Fruit fly (Drosophila melanogaster) whole organism, embryonic: Measurements from ENCODE around the gene Tre1.
A peak's percentile ranks its signal among the peaks of the same experiment; 100 is the strongest.

Experiments used
- Aef1 ChIP-seq: fragments of 200-800 bp; sonication (Bioruptor generic); IDR thresholded peaks from 3 replicates; pipeline ENCODE4 v1.3.6; 2022; ENCODE audit warnings: missing biosample characterization, missing genetic modification characterization
- B-H2 ChIP-seq: fragments of 200-800 bp; sonication (Bioruptor generic); optimal IDR thresholded peaks from 2 replicates; lab custom pipeline; 2018; ENCODE audit warnings: missing biosample characterization, mild to moderate bottlenecking, missing genetic modification characterization
- Blimp-1 ChIP-seq: fragments of 200-800 bp; sonication (Bioruptor generic); optimal IDR thresholded peaks from 3 replicates; lab custom pipeline; 2018; ENCODE audit warnings: missing biosample characterization, missing genetic modification characterization, mild to moderate bottlenecking, moderate library complexity, missing genetic modification reagents
- CG10431 ChIP-seq: fragments of 200-800 bp; sonication (Bioruptor generic); optimal IDR thresholded peaks from 3 replicates; lab custom pipeline; 2018; ENCODE audit warnings: missing biosample characterization, mild to moderate bottlenecking, missing genetic modification characterization
- CG11456 ChIP-seq: fragments of 200-800 bp; sonication (Bioruptor generic); IDR thresholded peaks from 3 replicates; pipeline ENCODE4 v1.3.6; 2022; ENCODE audit warnings: missing biosample characterization, missing genetic modification characterization
- CG12104 ChIP-seq: fragments of 200-800 bp; sonication (Bioruptor generic); optimal IDR thresholded peaks from 3 replicates; lab custom pipeline; 2016; ENCODE audit warnings: missing biosample characterization, missing genetic modification characterization
- CG12659 ChIP-seq: fragments of 200-800 bp; sonication (Bioruptor generic); optimal IDR thresholded peaks from 3 replicates; lab custom pipeline; 2017; ENCODE audit warnings: mild to moderate bottlenecking, missing biosample characterization, missing genetic modification reagents, missing genetic modification characterization
- CG14050 ChIP-seq: fragments of 200-800 bp; sonication (Bioruptor generic); IDR thresholded peaks from 3 replicates; pipeline ENCODE4 v1.3.6; 2022; ENCODE audit warnings: missing biosample characterization, missing genetic modification characterization
- CG14667 ChIP-seq: fragments of 200-800 bp; sonication (Bioruptor generic); IDR thresholded peaks from 2 replicates; pipeline ENCODE4 v1.3.6; 2022; ENCODE audit warnings: missing biosample characterization, missing genetic modification characterization
- CG15011 ChIP-seq: fragments of 200-800 bp; sonication (Bioruptor generic); optimal IDR thresholded peaks from 3 replicates; lab custom pipeline; 2018; ENCODE audit warnings: missing biosample characterization, mild to moderate bottlenecking, missing genetic modification characterization
- CG2116 ChIP-seq: fragments of 200-800 bp; sonication (Bioruptor generic); optimal IDR thresholded peaks from 3 replicates; lab custom pipeline; 2018; ENCODE audit warnings: missing biosample characterization, mild to moderate bottlenecking, missing genetic modification characterization
- CG2202 ChIP-seq: fragments of 200-800 bp; sonication (Bioruptor generic); optimal IDR thresholded peaks from 2 replicates; lab custom pipeline; 2018; ENCODE audit warnings: missing biosample characterization, mild to moderate bottlenecking, missing genetic modification characterization
- CG42726 ChIP-seq: fragments of 200-800 bp; sonication (Bioruptor generic); IDR thresholded peaks from 2 replicates; pipeline ENCODE4 v1.3.6; 2022; ENCODE audit warnings: missing biosample characterization, missing genetic modification characterization; ENCODE audit not compliant: partially characterized antibody
- CG4328 ChIP-seq: fragments of 200-800 bp; sonication (Bioruptor generic); optimal IDR thresholded peaks from 3 replicates; lab custom pipeline; 2017; ENCODE audit warnings: missing biosample characterization, missing genetic modification reagents, missing genetic modification characterization
- CG43689 ChIP-seq: fragments of 200-800 bp; sonication (Bioruptor generic); IDR thresholded peaks from 2 replicates; pipeline ENCODE4 v1.3.6; 2022; ENCODE audit warnings: missing biosample characterization, missing genetic modification characterization
- CG6272 ChIP-seq: fragments of 200-800 bp; sonication (Bioruptor generic); IDR thresholded peaks from 2 replicates; pipeline ENCODE4 v1.3.6; 2022; ENCODE audit warnings: missing biosample characterization, missing genetic modification characterization
- CG8290 ChIP-seq, 3 experiments: fragments of 200-800 bp; sonication (Bioruptor generic); optimal IDR thresholded peaks; 2 replicates each; lab custom pipeline; 2016 to 2019; ENCODE audit warnings: missing biosample characterization in 3 of 3, missing genetic modification characterization in 3 of 3, mild to moderate bottlenecking in 2 of 3, moderate library complexity in 1 of 3
- CTCF ChIP-seq: fragments of 200-800 bp; sonication (Bioruptor generic); optimal IDR thresholded peaks from 2 replicates; lab custom pipeline; 2017; ENCODE audit warnings: missing biosample characterization, mild to moderate bottlenecking, missing genetic modification characterization, moderate library complexity
- CoRest ChIP-seq: fragments of 200-800 bp; sonication (Bioruptor generic); optimal IDR thresholded peaks from 3 replicates; lab custom pipeline; 2018; ENCODE audit warnings: missing biosample characterization, mild to moderate bottlenecking, missing genetic modification characterization, moderate library complexity
- Dip3 ChIP-seq: fragments of 200-800 bp; sonication (Bioruptor generic); optimal IDR thresholded peaks from 3 replicates; lab custom pipeline; 2016; ENCODE audit warnings: missing biosample characterization, missing genetic modification characterization
- Dref ChIP-seq: fragments of 200-800 bp; sonication (Bioruptor generic); IDR thresholded peaks from 2 replicates; pipeline ENCODE4 v1.3.6; 2022; ENCODE audit warnings: missing biosample characterization, missing genetic modification characterization
- H15 ChIP-seq: fragments of 200-800 bp; sonication (Bioruptor generic); IDR thresholded peaks from 3 replicates; pipeline ENCODE4 v1.3.6; 2022; ENCODE audit warnings: missing biosample characterization, missing genetic modification characterization
- HLH3B ChIP-seq: fragments of 200-800 bp; sonication (Bioruptor generic); IDR thresholded peaks from 2 replicates; pipeline ENCODE4 v1.3.6; 2022; ENCODE audit warnings: missing biosample characterization, missing genetic modification characterization
- HmgZ ChIP-seq: fragments of 200-800 bp; sonication (Bioruptor generic); optimal IDR thresholded peaks from 2 replicates; lab custom pipeline; 2018; ENCODE audit warnings: missing biosample characterization, mild to moderate bottlenecking, missing genetic modification characterization
- Hmx ChIP-seq: fragments of 200-800 bp; sonication (Bioruptor generic); optimal IDR thresholded peaks from 2 replicates; lab custom pipeline; 2016; ENCODE audit warnings: missing biosample characterization, missing genetic modification characterization
- Hr3 ChIP-seq: fragments of 200-800 bp; sonication (Bioruptor generic); optimal IDR thresholded peaks from 3 replicates; lab custom pipeline; 2016; ENCODE audit warnings: missing biosample characterization, missing genetic modification characterization
- MTF-1 ChIP-seq: fragments of 200-800 bp; sonication (Bioruptor generic); optimal IDR thresholded peaks from 2 replicates; lab custom pipeline; 2018; ENCODE audit warnings: missing biosample characterization, mild to moderate bottlenecking, missing genetic modification characterization, borderline replicate concordance
- amos ChIP-seq: fragments of 200-800 bp; sonication (Bioruptor generic); IDR thresholded peaks from 2 replicates; pipeline ENCODE4 v1.3.6; 2022; ENCODE audit warnings: missing biosample characterization, missing genetic modification characterization; ENCODE audit not compliant: partially characterized antibody
- ase ChIP-seq: fragments of 200-800 bp; sonication (Bioruptor generic); IDR thresholded peaks from 3 replicates; pipeline ENCODE4 v1.3.6; 2022; ENCODE audit warnings: missing biosample characterization, missing genetic modification characterization
- bbx ChIP-seq: fragments of 200-800 bp; sonication (Bioruptor generic); IDR thresholded peaks from 2 replicates; pipeline ENCODE4 v1.3.6; 2022; ENCODE audit warnings: missing biosample characterization, missing genetic modification characterization; ENCODE audit not compliant: partially characterized antibody
- bcd ChIP-seq: fragments of 200-800 bp; sonication (Bioruptor generic); optimal IDR thresholded peaks from 2 replicates; lab custom pipeline; 2017; ENCODE audit warnings: missing biosample characterization, mild to moderate bottlenecking, missing genetic modification characterization
- bigmax ChIP-seq: fragments of 200-800 bp; sonication (Bioruptor generic); optimal IDR thresholded peaks from 2 replicates; lab custom pipeline; 2018; ENCODE audit warnings: missing biosample characterization, mild to moderate bottlenecking, missing genetic modification characterization
- corto ChIP-seq: fragments of 200-800 bp; sonication (Bioruptor generic); optimal IDR thresholded peaks from 2 replicates; lab custom pipeline; 2016; ENCODE audit warnings: missing biosample characterization, mild to moderate bottlenecking, missing genetic modification characterization, moderate library complexity
- crc ChIP-seq: fragments of 200-800 bp; sonication (Bioruptor generic); optimal IDR thresholded peaks from 2 replicates; lab custom pipeline; 2016; ENCODE audit warnings: missing biosample characterization, missing genetic modification characterization
- dmrt99B ChIP-seq: fragments of 200-800 bp; sonication (Bioruptor generic); optimal IDR thresholded peaks from 2 replicates; lab custom pipeline; 2018; ENCODE audit warnings: missing biosample characterization, mild to moderate bottlenecking, missing genetic modification characterization, moderate library complexity
- ftz-f1 ChIP-seq: fragments of 200-800 bp; sonication (Bioruptor generic); optimal IDR thresholded peaks from 2 replicates; lab custom pipeline; 2016; ENCODE audit warnings: missing biosample characterization, missing genetic modification characterization
- lov ChIP-seq, 2 experiments: fragments of 200-800 bp in 1 of 2; fragments of >200 bp in 1 of 2; sonication (Bioruptor generic) in 1 of 2; IDR thresholded peaks in 1 of 2; optimal IDR thresholded peaks in 1 of 2; 2 replicates in 1 of 2; 3 replicates in 1 of 2; pipeline versions ENCODE4 v1.3.6 to Lab custom; 2017 to 2022; ENCODE audit warnings: missing biosample characterization in 1 of 2, missing genetic modification characterization in 1 of 2
- maf-S ChIP-seq: fragments of 200-800 bp; sonication (Bioruptor generic); optimal IDR thresholded peaks from 2 replicates; lab custom pipeline; 2016; ENCODE audit warnings: missing biosample characterization, missing genetic modification characterization
- pum ChIP-seq: fragments of 200-800 bp; sonication (Bioruptor generic); optimal IDR thresholded peaks from 2 replicates; lab custom pipeline; 2016; ENCODE audit warnings: missing biosample characterization, missing genetic modification characterization
- ranshi ChIP-seq: fragments of 200-800 bp; sonication (Bioruptor generic); IDR thresholded peaks from 2 replicates; pipeline ENCODE4 v1.3.6; 2022; ENCODE audit warnings: missing biosample characterization, missing genetic modification characterization
- ro ChIP-seq: fragments of 200-800 bp; sonication (Bioruptor generic); IDR thresholded peaks from 2 replicates; pipeline ENCODE4 v1.3.6; 2022; ENCODE audit warnings: missing biosample characterization, missing genetic modification characterization
- sisA ChIP-seq: fragments of 200-800 bp; sonication (Bioruptor generic); IDR thresholded peaks from 2 replicates; pipeline ENCODE4 v1.3.6; 2022; ENCODE audit warnings: missing biosample characterization, missing genetic modification characterization
- slbo ChIP-seq: fragments of 200-800 bp; sonication (Bioruptor generic); IDR thresholded peaks from 2 replicates; pipeline ENCODE4 v1.3.6; 2022; ENCODE audit warnings: missing biosample characterization, missing genetic modification characterization
- slou ChIP-seq: fragments of 200-800 bp; sonication (Bioruptor generic); optimal IDR thresholded peaks from 3 replicates; lab custom pipeline; 2016; ENCODE audit warnings: missing biosample characterization, missing genetic modification characterization
- sna ChIP-seq: fragments of 200-800 bp; sonication (Bioruptor generic); IDR thresholded peaks from 2 replicates; pipeline ENCODE4 v1.3.6; 2022; ENCODE audit warnings: missing biosample characterization, missing genetic modification characterization; ENCODE audit not compliant: partially characterized antibody
- stc ChIP-seq: fragments of 200-800 bp; sonication (Bioruptor generic); IDR thresholded peaks from 2 replicates; pipeline ENCODE4 v1.3.6; 2022; ENCODE audit warnings: missing biosample characterization, missing genetic modification characterization
- tgo ChIP-seq: fragments of 200-800 bp; sonication (Bioruptor generic); IDR thresholded peaks from 3 replicates; pipeline ENCODE4 v1.3.6; 2022; ENCODE audit warnings: missing biosample characterization, missing genetic modification characterization
- tna ChIP-seq: fragments of 200-800 bp; sonication (Bioruptor generic); IDR thresholded peaks from 2 replicates; pipeline ENCODE4 v1.3.6; 2022; ENCODE audit warnings: missing biosample characterization, missing genetic modification characterization; ENCODE audit not compliant: partially characterized antibody
- toy ChIP-seq: fragments of 200-800 bp; sonication (Bioruptor generic); IDR thresholded peaks from 2 replicates; pipeline ENCODE4 v1.3.6; 2022; ENCODE audit warnings: missing biosample characterization, missing genetic modification characterization
- wek ChIP-seq: fragments of 200-800 bp; sonication (Bioruptor generic); optimal IDR thresholded peaks from 3 replicates; lab custom pipeline; 2018; ENCODE audit warnings: missing biosample characterization, mild to moderate bottlenecking, missing genetic modification characterization, moderate library complexity

Gene Tre1

DNA sequence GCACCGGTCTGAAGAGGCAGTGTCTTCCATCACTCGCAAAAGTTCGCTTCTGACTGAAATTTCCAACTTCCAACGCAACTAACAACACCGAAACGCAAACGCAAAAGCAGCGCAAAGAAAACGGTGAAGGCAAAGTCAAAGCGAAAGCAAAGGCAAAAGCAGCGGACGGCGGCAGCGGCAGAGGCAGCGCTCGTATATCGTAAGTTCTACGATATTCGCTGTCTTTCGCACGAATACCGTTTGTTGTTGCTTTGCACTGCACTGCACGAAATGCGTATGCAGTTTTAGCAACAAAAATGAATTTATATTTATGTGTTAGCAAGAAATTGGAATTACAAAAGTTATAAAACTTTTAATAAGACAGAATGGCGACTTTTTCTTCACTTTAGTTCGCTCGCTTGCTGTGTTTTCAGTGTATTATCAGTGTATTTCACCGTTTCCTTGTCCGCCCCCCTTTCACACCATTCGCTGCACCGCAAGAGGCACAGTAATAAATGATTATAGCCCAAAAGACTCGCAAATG is 31.3 kb downstream of the Tre1 start, which contains the start of gene OtopLa (continued):
- TF ChIP-seq H15 (GFP tag; lab: Robert Waterston, UW), result peak; percentile 76; the same call in 2 of the 3 replicates
- TF ChIP-seq bigmax, result no peak
- TF ChIP-seq Aef1 (GFP tag; lab: Robert Waterston, UW), result peak; percentile 75
- peak; percentile 72 for TF ChIP-seq crc (GFP tag; lab: Kevin White, UChicago)
- peak; percentile 83 for TF ChIP-seq pum
- TF ChIP-seq CoRest (tag; lab: Kevin White, UChicago), result peak; percentile 75
- TF ChIP-seq HLH3B (GFP tag; lab: Robert Waterston, UW), result peak; percentile 90
- TF ChIP-seq CG12104 (GFP tag; lab: Kevin White, UChicago), result peak; percentile 65
- peak; percentile 46; the same call in 1 of the 2 replicates for TF ChIP-seq toy (GFP tag; lab: Robert Waterston, UW)
- peak; percentile 58 for TF ChIP-seq wek (GFP tag; lab: Kevin White, UChicago)
- peak; percentile 71 for TF ChIP-seq Hr3
- TF ChIP-seq CG6272 (GFP tag; lab: Robert Waterston, UW), result peak; percentile 81
- TF ChIP-seq CG43689 (GFP tag; lab: Robert Waterston, UW), result peak; percentile 36; the same call in 1 of the 2 replicates
- peak; percentile 87 for TF ChIP-seq sisA (GFP tag; lab: Robert Waterston, UW)
- peak; percentile 78 for TF ChIP-seq CG12659 (GFP tag; lab: Kevin White, UChicago)
- TF ChIP-seq ase (GFP tag; lab: Robert Waterston, UW), result peak; percentile 82
- peak; percentile 70 for TF ChIP-seq MTF-1 (GFP tag; lab: Kevin White, UChicago)
- TF ChIP-seq stc (GFP tag; lab: Robert Waterston, UW), result peak; percentile 85
- peak; percentile 4 for TF ChIP-seq corto (GFP tag; lab: Kevin White, UChicago)
- TF ChIP-seq slou (GFP tag; lab: Kevin White, UChicago), result peak; percentile 73
- TF ChIP-seq CG11456 (GFP tag; lab: Robert Waterston, UW), result peak; percentile 81
- peak; percentile 84 for TF ChIP-seq tgo (GFP tag; lab: Robert Waterston, UW)
- TF ChIP-seq CG14050 (GFP tag; lab: Robert Waterston, UW), result peak; percentile 70
- TF ChIP-seq CG42726, result no peak
- TF ChIP-seq CG2202 (tag; lab: Kevin White, UChicago), result peak; percentile 77
- no peak for TF ChIP-seq amos
- no peak for TF ChIP-seq bbx
- TF ChIP-seq tna (GFP tag; lab: Robert Waterston, UW), result no peak
- TF ChIP-seq ranshi (GFP tag; lab: Robert Waterston, UW), result peak; percentile 85
- TF ChIP-seq slbo (GFP tag; lab: Robert Waterston, UW), result peak; percentile 86
- TF ChIP-seq CG14667 (GFP tag; lab: Robert Waterston, UW), result peak; percentile 85
- no peak for TF ChIP-seq ftz-f1 (GFP tag; lab: Kevin White, UChicago)
- no peak for TF ChIP-seq Dref
- TF ChIP-seq CG15011 (GFP tag; lab: Kevin White, UChicago), result peak; percentile 61
- TF ChIP-seq CG8290 (GFP tag; optimal IDR thresholded peaks at IDR 0.05; lab: Kevin White, UChicago), result peak; percentile 66
- peak in 1 of 2 experiments; percentile 70 for TF ChIP-seq CG8290 (tag; optimal IDR thresholded peaks at IDR 0.05; lab: Kevin White, UChicago)
- TF ChIP-seq sna, result no peak
- peak; percentile 85 for TF ChIP-seq Blimp-1 (GFP tag; lab: Kevin White, UChicago)
- peak; percentile 52 for TF ChIP-seq CTCF (GFP tag; lab: Kevin White, UChicago)
- peak; percentile 70 for TF ChIP-seq HmgZ (tag; lab: Kevin White, UChicago)
- peak; percentile 26 for TF ChIP-seq CG4328 (GFP tag; lab: Kevin White, UChicago)
- peak; percentile 76 for TF ChIP-seq bcd (GFP tag; lab: Kevin White, UChicago)
- TF ChIP-seq B-H2 (GFP tag; lab: Kevin White, UChicago), result no peak
- TF ChIP-seq Dip3 (GFP tag; lab: Kevin White, UChicago), result peak; percentile 35
- TF ChIP-seq Hmx (GFP tag; lab: Kevin White, UChicago), result peak; percentile 58
- peak; percentile 56 for TF ChIP-seq maf-S (GFP tag; lab: Kevin White, UChicago)
- no peak for TF ChIP-seq lov (optimal IDR thresholded peaks at IDR 0.05; lab: Kevin White, UChicago)
- TF ChIP-seq lov (GFP tag; IDR thresholded peaks at IDR 0.05; lab: Robert Waterston, UW), result peak; percentile 85
- TF ChIP-seq dmrt99B (tag; lab: Kevin White, UChicago), result peak; percentile 89
- peak; percentile 27 for TF ChIP-seq CG2116 (GFP tag; lab: Kevin White, UChicago)
- TF ChIP-seq CG10431 (GFP tag; lab: Kevin White, UChicago), result peak; percentile 50
- peak; percentile 50; the same call in 1 of the 2 replicates for TF ChIP-seq ro (GFP tag; lab: Robert Waterston, UW)
